Fruit fly (Drosophila melanogaster) whole organism, prepupa: Measurements from ENCODE around the gene ATbp.

Source experiments
- CG16779 ChIP-seq: fragments of 200-800 bp; sonication (Bioruptor generic); optimal IDR thresholded peaks from 3 replicates; lab custom pipeline; 2017; ENCODE audit warnings: missing biosample characterization, mild to moderate bottlenecking, missing genetic modification characterization
- CG31627 ChIP-seq: fragments of 200-800 bp; sonication (Bioruptor generic); optimal IDR thresholded peaks from 3 replicates; lab custom pipeline; 2016; ENCODE audit warnings: missing biosample characterization, missing genetic modification characterization
- CG6854 ChIP-seq: fragments of 200-800 bp; sonication (Bioruptor generic); optimal IDR thresholded peaks from 2 replicates; lab custom pipeline; 2017; ENCODE audit warnings: missing biosample characterization, mild to moderate bottlenecking, missing genetic modification characterization
- Eip93F ChIP-seq: fragments of 200-800 bp; sonication (Bioruptor generic); optimal IDR thresholded peaks from 2 replicates; lab custom pipeline; 2016; ENCODE audit warnings: missing biosample characterization, mild to moderate bottlenecking, missing genetic modification characterization
- Smox ChIP-seq: fragments of 200-800 bp; sonication (Bioruptor generic); optimal IDR thresholded peaks from 3 replicates; lab custom pipeline; 2016; ENCODE audit warnings: missing biosample characterization, missing genetic modification characterization
- achi ChIP-seq: fragments of 200-800 bp; sonication (Bioruptor generic); optimal IDR thresholded peaks from 3 replicates; lab custom pipeline; 2016; ENCODE audit warnings: missing biosample characterization, missing genetic modification characterization
- pdm3 ChIP-seq: fragments of 200-800 bp; sonication (Bioruptor generic); optimal IDR thresholded peaks from 3 replicates; lab custom pipeline; 2016; ENCODE audit warnings: missing biosample characterization, missing genetic modification characterization

DNA sequence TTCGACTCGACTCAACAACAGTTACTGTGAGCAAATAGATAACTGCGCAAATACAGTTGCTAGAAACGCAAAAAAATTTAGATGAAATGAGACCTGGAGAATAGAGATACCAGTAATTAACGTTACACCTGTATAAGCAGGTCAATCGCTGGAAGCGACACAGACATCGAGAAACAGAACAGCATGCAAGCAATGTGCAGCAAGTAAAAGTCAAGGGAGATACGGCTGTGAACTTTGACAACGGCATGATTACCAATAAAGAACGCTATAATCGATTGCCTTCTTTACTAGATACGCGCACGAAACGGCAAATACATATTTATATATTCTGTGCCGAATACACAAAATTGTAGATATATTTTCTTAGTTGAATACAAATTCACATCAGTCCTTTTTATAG is 14.5 kb upstream of the ATbp start:
- TF ChIP-seq achi (GFP tag; lab: Kevin White, UChicago), result no peak
- TF ChIP-seq Eip93F (GFP tag; lab: Kevin White, UChicago), result no peak
- no peak for TF ChIP-seq CG16779 (tag; lab: Kevin White, UChicago)
- TF ChIP-seq CG31627, result no peak
- no peak for TF ChIP-seq Smox (GFP tag; lab: Kevin White, UChicago)
- no peak for TF ChIP-seq CG6854 (GFP tag; lab: Kevin White, UChicago)
- no peak for TF ChIP-seq pdm3 (GFP tag; lab: Kevin White, UChicago)
